Worm (Caenorhabditis elegans): ENCODE measurements around the gene rnp-1.
A peak's percentile ranks its signal among the peaks of the same experiment; 100 is the strongest.

rnp-1 gene

ce11 chrV:12192129-12192528 lies at the start of gene rnp-1:
Gene rnp-1, plus strand, starts transcription at chrV:12192273.
- TF ChIP-seq lin-39 (tag; optimal IDR thresholded peaks at IDR 0.05), result no peak
- no peak for TF ChIP-seq dsc-1 (tag; optimal IDR thresholded peaks at IDR 0.05)
- no peak for TF ChIP-seq blmp-1 (tag; optimal IDR thresholded peaks at IDR 0.05)
- no peak for TF ChIP-seq ces-1 (GFP tag; optimal IDR thresholded peaks at IDR 0.05)
- TF ChIP-seq snu-23 (GFP tag; optimal IDR thresholded peaks at IDR 0.05), result no peak
- TF ChIP-seq ztf-4 (tag; optimal IDR thresholded peaks at IDR 0.05), result no peak
- no peak for TF ChIP-seq sptf-1 (tag; optimal IDR thresholded peaks at IDR 0.05)
- no peak for TF ChIP-seq ama-1 (optimal IDR thresholded peaks at IDR 0.05)
- no peak for TF ChIP-seq elt-2 (tag; optimal IDR thresholded peaks at IDR 0.05)
- no peak for TF ChIP-seq nhr-76 (tag; optimal IDR thresholded peaks at IDR 0.05)
- no peak for TF ChIP-seq irx-1 (tag; optimal IDR thresholded peaks at IDR 0.05)
- TF ChIP-seq unc-86 (tag; optimal IDR thresholded peaks at IDR 0.05), result no peak
- TF ChIP-seq vab-15 (tag; optimal IDR thresholded peaks at IDR 0.05), result no peak
- no peak for TF ChIP-seq C16A3.4 (tag; optimal IDR thresholded peaks at IDR 0.05)
- no peak for TF ChIP-seq lsy-2 (tag; optimal IDR thresholded peaks at IDR 0.05)
- no peak for TF ChIP-seq swsn-7 (tag; optimal IDR thresholded peaks at IDR 0.05)
- TF ChIP-seq egl-27 (tag; optimal IDR thresholded peaks at IDR 0.05), result no peak
- TF ChIP-seq nhr-11 (tag; optimal IDR thresholded peaks at IDR 0.05), result no peak
- peak; percentile 5 for TF ChIP-seq pax-3 (tag; optimal IDR thresholded peaks at IDR 0.05)
- no peak for TF ChIP-seq efl-1 (optimal IDR thresholded peaks at IDR 0.05)
- TF ChIP-seq efl-1 (GFP tag; optimal IDR thresholded peaks at IDR 0.05 in 1 of 2), result peak in 1 of 2 experiments; percentile 21
- TF ChIP-seq nhr-71 (tag; optimal IDR thresholded peaks at IDR 0.05), result peak; percentile 16
- TF ChIP-seq egl-13 (tag; optimal IDR thresholded peaks at IDR 0.05), result no peak
- TF ChIP-seq C34B4.2 (tag; optimal IDR thresholded peaks at IDR 0.05), result no peak

- TF ChIP-seq nhr-71 (tag; optimal IDR thresholded peaks at IDR 0.05), result no peak
- TF ChIP-seq nhr-85 (tag), result no peak
- no peak for TF ChIP-seq xbp-1 (tag; optimal IDR thresholded peaks at IDR 0.05)
- no peak for TF ChIP-seq nhr-237 (tag; optimal IDR thresholded peaks at IDR 0.05)
- no peak for TF ChIP-seq ceh-82 (tag; optimal IDR thresholded peaks at IDR 0.05)
- no peak for TF ChIP-seq mef-2 (tag; optimal IDR thresholded peaks at IDR 0.05)
- TF ChIP-seq efl-3 (GFP tag; optimal IDR thresholded peaks at IDR 0.05), result no peak
- no peak for TF ChIP-seq fkh-8 (tag; optimal IDR thresholded peaks at IDR 0.05)
- TF ChIP-seq sup-37 (GFP tag; optimal IDR thresholded peaks at IDR 0.05), result no peak
- no peak for TF ChIP-seq unc-98 (GFP tag; IDR thresholded peaks at IDR 0.05)
- no peak for TF ChIP-seq jun-1 (tag; optimal IDR thresholded peaks at IDR 0.05)
- TF ChIP-seq nhr-19 (GFP tag; conservative IDR thresholded peaks at IDR 0.05), result no peak
- TF ChIP-seq dpl-1 (GFP tag; optimal IDR thresholded peaks at IDR 0.05), result no peak
Observed at ce11 chrV:12150607-12151006, 41.5 kb upstream of the rnp-1 start, which contains the start of gene che-11. Gene che-11, minus strand, starts transcription at chrV:12150707.

DNA sequence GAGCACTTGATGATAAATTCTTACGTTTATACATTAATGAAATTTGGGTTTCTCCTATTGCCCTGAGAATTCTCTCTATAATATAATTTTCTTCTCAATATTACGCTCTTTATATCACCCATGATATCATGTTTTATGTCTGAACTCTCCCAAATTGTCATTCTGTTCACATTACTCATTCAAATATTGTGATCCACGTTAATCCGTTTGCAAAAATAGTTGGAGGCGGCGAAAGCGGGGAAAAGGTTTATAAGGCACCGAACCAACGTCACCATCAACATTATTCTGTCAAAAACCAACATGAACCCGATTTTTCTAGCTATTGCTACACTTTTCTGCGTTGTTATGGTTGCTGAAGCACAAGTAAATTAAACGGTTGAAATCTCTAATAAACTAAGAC lies 39.2 kb upstream of the rnp-1 start, which contains the start of gene C27A7.8:
TSS of gene C27A7.8 (plus strand) at position 301 of the 400 bp plus-strand sequence.
- TF ChIP-seq pax-3 (tag; optimal IDR thresholded peaks at IDR 0.05) (peak; percentile 26), dsc-1 (tag; optimal IDR thresholded peaks at IDR 0.05) (peak; percentile 47), elt-3 (tag; optimal IDR thresholded peaks at IDR 0.05) (no peak)

DNA sequence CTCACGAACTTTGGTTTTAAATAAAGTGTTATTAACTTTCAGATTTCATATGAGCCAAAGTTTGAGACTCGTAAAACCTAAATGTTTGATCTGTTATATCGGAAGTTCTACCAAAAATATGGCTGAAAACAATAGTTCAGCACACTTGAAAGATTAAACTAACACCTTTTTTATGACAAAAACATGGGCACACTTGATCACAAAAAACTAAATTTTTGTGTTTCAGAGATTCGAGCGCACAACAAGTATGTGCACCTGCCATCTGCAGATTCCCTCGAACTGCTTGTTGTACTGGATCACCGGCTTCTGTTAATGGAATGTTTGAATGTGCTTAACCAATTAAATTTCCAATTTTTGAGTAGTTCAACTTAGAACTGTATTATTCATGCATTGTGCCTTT lies 38.3 kb upstream of the rnp-1 start:
- no peak for TF ChIP-seq sptf-1 (tag; optimal IDR thresholded peaks at IDR 0.05)
- no peak for TF ChIP-seq nhr-12 (tag; optimal IDR thresholded peaks at IDR 0.05)
- no peak for TF ChIP-seq nhr-76 (tag; optimal IDR thresholded peaks at IDR 0.05)
- TF ChIP-seq egl-27 (tag; optimal IDR thresholded peaks at IDR 0.05), result no peak
- TF ChIP-seq nhr-77 (tag; optimal IDR thresholded peaks at IDR 0.05), result no peak
- no peak for TF ChIP-seq ceh-63 (GFP tag; optimal IDR thresholded peaks at IDR 0.05)
- no peak for TF ChIP-seq jun-1 (tag; optimal IDR thresholded peaks at IDR 0.05)
- no peak for TF ChIP-seq nhr-90 (tag; optimal IDR thresholded peaks at IDR 0.05; ENCODE audit: poor library complexity)
- TF ChIP-seq grh-1 (GFP tag; IDR thresholded peaks at IDR 0.05), result no peak
- no peak for TF ChIP-seq nhr-71 (tag; optimal IDR thresholded peaks at IDR 0.05)
